Fruit fly (Drosophila melanogaster): Measurements from ENCODE around the gene lqfR.

Gene lqfR

dm6 chr3R:22394004-22394403 is 17.1 kb upstream of the lqfR start, which contains the start of gene CG13857:
CG13857 (minus strand) TSS chr3R:22394104.
- TF ChIP-seq CG17801 (GFP tag; optimal IDR thresholded peaks at IDR 0.05; ENCODE audit: partially characterized antibody), result no peak

dm6 chr3R:22395409-22396178 is 15.5 kb upstream of the lqfR start:
- TF ChIP-seq CG17801 (GFP tag; optimal IDR thresholded peaks at IDR 0.05; ENCODE audit: partially characterized antibody), result no peak

DNA sequence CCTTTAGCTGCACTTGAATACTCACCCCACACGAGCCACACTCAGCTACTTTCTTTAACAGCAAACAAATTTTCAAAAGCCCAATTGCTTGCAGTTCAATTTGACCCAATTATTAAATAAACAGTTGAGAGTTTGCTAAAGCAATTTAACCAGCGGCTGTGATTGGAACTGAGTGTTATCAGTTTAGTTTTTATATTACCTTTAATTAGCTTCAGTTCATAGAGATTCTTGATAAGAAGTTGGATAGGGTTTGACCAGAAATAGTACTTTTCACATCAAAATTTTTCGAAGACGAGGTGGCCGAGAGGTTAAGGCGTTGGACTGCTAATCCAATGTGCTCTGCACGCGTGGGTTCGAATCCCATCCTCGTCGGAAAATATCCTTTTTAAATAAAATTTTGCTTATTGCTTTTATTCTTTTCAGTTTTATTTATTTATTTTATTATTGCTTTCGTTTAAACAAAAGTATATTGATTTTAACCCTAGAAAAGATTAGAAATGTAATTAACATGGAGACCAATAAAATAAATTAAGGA is 14.8 kb upstream of the lqfR start:
- no peak for TF ChIP-seq CG17801 (GFP tag; optimal IDR thresholded peaks at IDR 0.05; ENCODE audit: partially characterized antibody)

DNA sequence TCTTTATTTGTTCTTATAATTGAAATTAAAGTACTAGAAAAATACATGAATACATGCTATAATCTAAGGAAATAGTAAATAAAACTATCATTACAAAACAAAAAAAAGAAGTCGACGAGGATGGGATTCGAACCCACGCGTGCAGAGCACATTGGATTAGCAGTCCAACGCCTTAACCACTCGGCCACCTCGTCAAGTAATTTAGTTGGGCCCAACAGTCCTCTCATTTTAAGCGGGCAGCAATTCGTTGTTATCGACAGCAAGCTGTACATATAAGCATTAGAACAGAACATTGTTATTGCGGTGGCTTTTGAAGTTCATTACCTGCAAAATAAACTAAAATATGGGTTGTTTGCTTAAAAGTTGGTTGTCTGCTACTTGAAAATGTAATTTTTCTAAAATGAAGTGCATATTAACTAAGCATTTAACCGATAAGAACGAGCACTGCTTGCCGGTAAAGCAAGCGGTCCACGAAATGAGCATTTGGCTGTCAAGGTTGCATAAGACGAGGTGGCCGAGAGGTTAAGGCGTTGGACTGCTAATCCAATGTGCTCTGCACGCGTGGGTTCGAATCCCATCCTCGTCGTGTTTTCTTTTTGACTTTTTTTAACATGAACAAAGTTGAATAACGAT is 13.9 kb upstream of the lqfR start:
- TF ChIP-seq CG17801 (GFP tag; optimal IDR thresholded peaks at IDR 0.05; ENCODE audit: partially characterized antibody), result no peak

dm6 chr3R:22400246-22400645 is 10.9 kb upstream of the lqfR start:
- TF ChIP-seq CG17801 (GFP tag; optimal IDR thresholded peaks at IDR 0.05; ENCODE audit: partially characterized antibody), result no peak

- TF ChIP-seq CG17801 (GFP tag; optimal IDR thresholded peaks at IDR 0.05; ENCODE audit: partially characterized antibody), result no peak
Measured at dm6 chr3R:22402355-22402754, 8.7 kb upstream of the lqfR start, which contains the start of gene CG13856. CG13856 (plus strand) TSS chr3R:22402655.

dm6 chr3R:22405639-22406038 is 5.5 kb upstream of the lqfR start, which contains the start of gene CG13855:
CG13855 (plus strand) TSS chr3R:22405939.
- no peak for TF ChIP-seq CG17801 (GFP tag; optimal IDR thresholded peaks at IDR 0.05; ENCODE audit: partially characterized antibody)

DNA sequence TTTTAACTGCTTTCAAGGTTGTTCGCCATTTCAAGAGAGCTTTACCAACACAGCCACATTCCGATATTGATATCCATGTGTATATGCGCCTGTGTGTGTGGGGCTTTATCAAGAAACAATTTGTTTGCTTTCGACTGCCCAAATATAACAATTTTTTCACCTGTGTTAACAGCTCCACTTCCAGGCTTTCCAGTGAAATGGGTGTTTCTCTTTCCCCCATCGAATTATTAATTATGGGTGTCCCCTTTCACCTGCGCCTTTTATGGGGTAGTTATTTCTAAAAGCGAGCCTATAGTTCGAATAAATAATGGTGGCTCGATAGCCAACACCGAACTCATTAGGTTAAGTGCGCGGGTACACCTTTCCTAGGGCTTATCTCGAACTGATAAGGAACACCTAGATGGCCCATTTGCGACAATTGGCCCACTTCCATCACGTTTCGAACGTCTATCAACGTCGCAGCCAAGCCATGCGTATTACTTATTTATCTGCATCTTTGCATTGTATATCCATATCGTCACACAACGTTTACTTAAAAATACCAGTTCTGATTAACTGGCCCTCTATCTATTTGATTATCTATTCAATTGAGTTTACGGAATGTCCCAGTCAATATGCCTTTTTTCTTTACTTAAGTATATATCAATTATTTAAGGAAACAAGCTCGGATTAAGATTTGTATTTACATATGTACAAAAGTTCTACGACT is 932 bp downstream of the lqfR start:
- TF ChIP-seq CG17801 (GFP tag; optimal IDR thresholded peaks at IDR 0.05; ENCODE audit: partially characterized antibody), result no peak

DNA sequence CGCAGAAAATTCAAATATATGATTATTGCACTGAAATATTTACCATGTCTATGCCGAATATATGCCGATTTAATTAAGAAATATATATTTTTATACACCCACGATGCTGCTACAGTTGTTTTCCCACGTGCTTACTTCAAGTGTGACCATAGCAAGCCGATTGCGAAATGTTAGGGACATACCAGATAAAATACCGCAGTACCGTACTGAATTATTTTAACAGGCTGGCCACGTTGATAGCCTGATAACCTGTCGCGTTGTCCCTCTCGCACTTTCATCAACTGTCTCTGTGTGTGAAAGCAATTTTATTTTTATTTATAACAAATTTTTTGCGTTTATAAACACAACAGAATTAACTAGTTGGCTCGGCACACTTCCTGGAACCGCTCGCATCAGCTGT is 9.8 kb downstream of the lqfR start, which contains the start of the genes Nop56 and mats:
Gene Nop56, minus strand, starts transcription at position 158 of the 400 bp plus-strand sequence.
Gene mats, plus strand, starts transcription at position 251 of the 400 bp plus-strand sequence.
- peak; percentile 59 for TF ChIP-seq CG17801 (GFP tag; optimal IDR thresholded peaks at IDR 0.05; ENCODE audit: partially characterized antibody)

dm6 chr3R:22421618-22422017 is 10.5 kb downstream of the lqfR start:
- TF ChIP-seq CG17801 (GFP tag; optimal IDR thresholded peaks at IDR 0.05; ENCODE audit: partially characterized antibody), result peak; percentile 67

DNA sequence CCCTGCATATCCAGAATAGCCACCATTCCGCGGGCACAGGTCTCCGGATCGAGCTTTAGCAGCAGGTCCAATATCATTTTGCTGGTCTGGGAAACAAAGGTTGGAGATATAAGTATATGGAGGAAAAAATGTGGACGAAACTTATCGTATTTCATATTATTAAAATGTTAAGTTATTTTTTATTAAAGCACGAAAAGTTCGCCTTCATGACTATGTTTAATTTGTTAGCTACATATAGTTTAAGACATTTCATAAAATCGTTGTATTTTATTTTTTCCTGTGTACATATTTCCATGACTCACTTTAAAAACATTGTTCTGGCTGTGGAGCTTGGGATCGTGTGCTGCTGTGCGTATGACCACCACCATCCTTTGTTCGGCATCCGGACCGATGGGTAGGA is 12.9 kb downstream of the lqfR start:
- no peak for TF ChIP-seq CG17801 (GFP tag; optimal IDR thresholded peaks at IDR 0.05; ENCODE audit: partially characterized antibody)

dm6 chr3R:22424602-22425190 is 13.6 kb downstream of the lqfR start, which contains the start of gene pinta:
pinta (minus strand) TSS chr3R:22424929.
- peak; percentile 57 for TF ChIP-seq CG17801 (GFP tag; optimal IDR thresholded peaks at IDR 0.05; ENCODE audit: partially characterized antibody)

DNA sequence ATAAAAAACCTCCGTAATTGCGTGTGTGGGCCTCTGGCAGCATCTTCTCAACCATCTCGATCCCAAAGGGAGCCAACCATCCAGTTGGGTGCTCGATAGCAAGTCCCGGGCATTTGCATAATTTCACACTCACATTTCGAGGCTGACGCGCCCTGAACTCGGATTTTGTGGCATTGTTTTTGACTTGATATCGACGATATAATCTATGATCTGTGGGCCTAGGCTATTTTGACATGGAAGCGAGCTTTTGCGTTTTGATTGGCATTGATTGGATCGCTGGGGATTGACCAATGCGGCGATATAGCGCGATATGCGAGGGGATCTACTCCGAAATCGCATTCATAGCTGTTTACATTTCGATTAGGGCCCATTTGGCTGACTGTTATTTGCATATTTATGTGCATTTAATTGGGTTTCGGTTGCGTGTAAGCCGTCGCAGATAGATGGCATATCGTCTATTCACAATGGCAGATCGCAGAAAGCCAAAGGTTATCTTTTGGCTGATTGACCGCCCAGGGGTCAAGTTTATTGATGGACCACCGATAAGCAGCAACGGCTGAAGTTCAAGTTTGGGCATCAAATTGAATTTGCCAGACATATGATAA is 21.2 kb downstream of the lqfR start:
- TF ChIP-seq CG17801 (GFP tag; optimal IDR thresholded peaks at IDR 0.05; ENCODE audit: partially characterized antibody), result no peak

DNA sequence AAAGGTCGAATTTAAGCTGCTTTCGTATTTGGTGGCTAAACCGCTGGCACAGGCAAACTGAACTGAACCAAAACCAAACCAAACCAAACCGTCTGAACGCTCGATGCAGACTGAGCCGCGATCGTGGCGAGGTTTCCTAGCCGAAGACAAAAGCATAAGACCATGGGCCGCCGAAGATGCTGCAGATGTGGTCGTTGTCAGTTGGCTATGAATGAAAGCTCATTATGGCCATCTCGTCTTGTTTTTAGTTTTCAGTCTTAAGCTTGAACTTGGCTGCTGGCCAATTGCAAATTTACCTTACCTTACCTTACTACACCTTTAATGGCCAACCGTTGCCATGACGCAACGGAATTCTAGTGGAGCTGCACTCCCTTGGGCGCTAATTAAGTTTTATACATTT is 24.9 kb downstream of the lqfR start, which contains the start of gene CG13847:
Gene CG13847, minus strand, starts transcription at position 101 of the 400 bp plus-strand sequence.
- no peak for TF ChIP-seq CG17801 (GFP tag; optimal IDR thresholded peaks at IDR 0.05; ENCODE audit: partially characterized antibody)

All from ovary, adult (tissue).